Worm (Caenorhabditis elegans) whole organism, young adult: Measurements from ENCODE around the gene Y46G5A.15.

Source experiments
- F23B12.7 ChIP-seq: sonication (generic microtip); optimal IDR thresholded peaks from 2 replicates; lab custom pipeline; 2017; ENCODE audit warnings: missing genetic modification characterization, mild to moderate bottlenecking, missing compliant biosample characterization, antibody characterized with exemption, moderate library complexity; ENCODE audit not compliant: insufficient read depth
- F33H1.4 ChIP-seq: fragments of 200-800 bp; sonication (Bioruptor generic); IDR thresholded peaks from 2 replicates; pipeline ENCODE4 v1.3.6; 2022; ENCODE audit warnings: missing genetic modification reagents, missing genetic modification characterization, missing compliant biosample characterization
- K11D2.4 ChIP-seq: fragments of 200-800 bp; sonication (Bioruptor generic); IDR thresholded peaks from 2 replicates; pipeline ENCODE4 v1.3.6; 2022; ENCODE audit warnings: missing genetic modification reagents, missing genetic modification characterization, missing compliant biosample characterization
- dpl-1 ChIP-seq: fragments of 150-350 bp; optimal IDR thresholded peaks from 2 replicates; lab custom pipeline; 2014; ENCODE audit warnings: missing biosample characterization, missing genetic modification reagents, missing genetic modification characterization
- hlh-12 ChIP-seq: sonication (generic microtip); optimal IDR thresholded peaks from 2 replicates; lab custom pipeline; 2016; ENCODE audit warnings: missing genetic modification characterization, missing compliant biosample characterization
- nfya-2 ChIP-seq: fragments of 200-800 bp; sonication (Bioruptor generic); IDR thresholded peaks from 2 replicates; pipeline ENCODE4 v1.3.6; 2022; ENCODE audit warnings: missing genetic modification reagents, missing genetic modification characterization, missing compliant biosample characterization

DNA sequence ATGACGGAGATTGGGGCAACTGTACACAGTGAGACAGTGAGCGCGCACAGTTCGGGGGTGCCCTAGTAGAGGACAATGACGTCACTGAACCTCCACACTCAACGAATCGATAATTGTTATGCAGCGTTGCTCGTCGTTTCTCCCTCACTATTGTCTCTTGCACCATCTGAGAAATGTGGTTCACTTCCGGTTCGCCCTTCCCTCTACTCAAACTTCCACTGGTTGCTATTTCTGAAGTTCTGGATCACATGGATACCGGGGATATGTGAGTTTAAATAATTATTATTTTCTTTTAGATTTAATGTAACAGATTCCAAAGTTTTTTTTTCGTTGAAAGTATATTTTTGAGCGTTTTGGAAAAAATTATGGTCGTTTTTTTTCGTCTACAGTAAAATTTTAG is 29.0 kb downstream of the Y46G5A.15 start, which contains the start of the genes Y46G5A.7 and Y46G5A.8:
- no peak for TF ChIP-seq hlh-12 (tag; lab: Kevin White, UChicago)
- no peak for TF ChIP-seq F33H1.4 (GFP tag; lab: Robert Waterston, UW)
- TF ChIP-seq nfya-2 (GFP tag; lab: Robert Waterston, UW): no peak
- TF ChIP-seq K11D2.4 (GFP tag; lab: Robert Waterston, UW): no peak
- TF ChIP-seq dpl-1: no peak
- no peak for TF ChIP-seq F23B12.7 (tag; lab: Kevin White, UChicago)
